Worm (Caenorhabditis elegans) whole organism, dauer: Measurements from ENCODE around the gene fbxb-53.

ENCODE experiments used
- unc-62 ChIP-seq: sonication (generic microtip); optimal IDR thresholded peaks from 2 replicates; lab custom pipeline; 2017; ENCODE audit warnings: missing biosample characterization, missing genetic modification reagents, missing genetic modification characterization

The fbxb-53 gene

ce11 chrII:1808217-1808616 lies 51.5 kb downstream of the fbxb-53 start, which contains the start of gene C08F1.8:
C08F1.8 (minus strand) TSS chrII:1808317.
- no peak for TF ChIP-seq unc-62 (GFP tag; lab: Kevin White, UChicago)
